Worm (Caenorhabditis elegans): Measurements from ENCODE around the gene T05C12.8.

- no peak for TF ChIP-seq mep-1 (tag; optimal IDR thresholded peaks at IDR 0.05)
- no peak for TF ChIP-seq hlh-1 (tag; optimal IDR thresholded peaks at IDR 0.05)
- no peak for TF ChIP-seq snpc-4 (tag; optimal IDR thresholded peaks at IDR 0.05)
Observed at ce11 chrII:8141135-8141534, 49.2 kb downstream of the T05C12.8 start.

Data from whole organism, mixed stage, embryonic.